Worm (Caenorhabditis elegans) whole organism, L4 larva: ENCODE results near the gene spc-1.

Source experiments
- ZK337.2 ChIP-seq: fragments of 200-800 bp; sonication (Bioruptor generic); IDR thresholded peaks from 2 replicates; pipeline ENCODE4 v1.3.6; 2022; ENCODE audit warnings: missing genetic modification reagents, missing genetic modification characterization, missing compliant biosample characterization
- ZK546.5 ChIP-seq, 2 experiments: sonication (generic microtip); optimal IDR thresholded peaks; 2 replicates each; lab custom pipeline; 2017; ENCODE audit warnings: missing biosample characterization in 2 of 2, missing genetic modification characterization in 2 of 2
- aly-2 ChIP-seq: sonication (generic microtip); optimal IDR thresholded peaks from 2 replicates; lab custom pipeline; 2018; ENCODE audit warnings: missing biosample characterization, missing genetic modification characterization
- egl-27 ChIP-seq: sonication (generic microtip); optimal IDR thresholded peaks from 3 replicates; lab custom pipeline; 2017; ENCODE audit warnings: missing biosample characterization, missing genetic modification reagents, missing genetic modification characterization
- unc-130 ChIP-seq: sonication (generic microtip); optimal IDR thresholded peaks from 2 replicates; lab custom pipeline; 2016; ENCODE audit warnings: missing genetic modification reagents, missing genetic modification characterization, missing compliant biosample characterization
- vab-7 ChIP-seq: fragments of 200-800 bp; sonication (Bioruptor generic); IDR thresholded peaks from 2 replicates; pipeline ENCODE4 v1.3.6; 2022; ENCODE audit warnings: missing genetic modification reagents, missing genetic modification characterization, missing compliant biosample characterization

ce11 chrX:3089894-3090414 lies 36.9 kb downstream of the spc-1 start:
- TF ChIP-seq ZK546.5 (tag; optimal IDR thresholded peaks at IDR 0.05; lab: Kevin White, UChicago) (no peak), ZK337.2 (GFP tag; lab: Robert Waterston, UW) (no peak), aly-2 (no peak), egl-27 (tag; lab: Kevin White, UChicago) (no peak), unc-130 (GFP tag; lab: Kevin White, UChicago) (no peak), vab-7 (GFP tag; lab: Robert Waterston, UW) (no peak)
